Worm (Caenorhabditis elegans) whole organism, L1 larva: Measurements from ENCODE around the gene C45G9.10.

ENCODE experiments used
- Y116A8C.19 ChIP-seq: sonication (generic microtip); optimal IDR thresholded peaks from 2 replicates; lab custom pipeline; 2016; ENCODE audit warnings: missing compliant biosample characterization, missing genetic modification characterization, borderline replicate concordance
- elt-3 ChIP-seq, 6 experiments: fragments of 150-350 bp in 1 of 6; sonication (generic microtip); optimal IDR thresholded peaks; 2 replicates each; lab custom pipeline; 2017 to 2018; ENCODE audit warnings: missing biosample characterization in 6 of 6, missing genetic modification characterization in 6 of 6, inconsistent platforms in 1 of 6
- hpl-2 ChIP-seq: fragments of 150-350 bp; optimal IDR thresholded peaks from 2 replicates; lab custom pipeline; 2014; ENCODE audit warnings: missing biosample characterization, missing genetic modification reagents, missing genetic modification characterization
- lin-39 ChIP-seq: fragments of 150-350 bp; optimal IDR thresholded peaks from 2 replicates; lab custom pipeline; 2014; ENCODE audit warnings: missing biosample characterization, missing genetic modification reagents, missing genetic modification characterization
- nhr-76 ChIP-seq: sonication (generic microtip); optimal IDR thresholded peaks from 2 replicates; lab custom pipeline; 2017; ENCODE audit warnings: missing biosample characterization, missing genetic modification characterization
- snu-23 ChIP-seq: sonication (generic microtip); optimal IDR thresholded peaks from 2 replicates; lab custom pipeline; 2016; ENCODE audit warnings: missing genetic modification characterization, missing compliant biosample characterization
- unc-130 ChIP-seq: fragments of 150-350 bp; optimal IDR thresholded peaks from 2 replicates; lab custom pipeline; 2017; ENCODE audit warnings: missing biosample characterization, missing genetic modification characterization, inconsistent platforms
- zag-1 ChIP-seq: fragments of 150-350 bp; optimal IDR thresholded peaks from 2 replicates; lab custom pipeline; 2014; ENCODE audit warnings: missing biosample characterization, missing genetic modification characterization

DNA sequence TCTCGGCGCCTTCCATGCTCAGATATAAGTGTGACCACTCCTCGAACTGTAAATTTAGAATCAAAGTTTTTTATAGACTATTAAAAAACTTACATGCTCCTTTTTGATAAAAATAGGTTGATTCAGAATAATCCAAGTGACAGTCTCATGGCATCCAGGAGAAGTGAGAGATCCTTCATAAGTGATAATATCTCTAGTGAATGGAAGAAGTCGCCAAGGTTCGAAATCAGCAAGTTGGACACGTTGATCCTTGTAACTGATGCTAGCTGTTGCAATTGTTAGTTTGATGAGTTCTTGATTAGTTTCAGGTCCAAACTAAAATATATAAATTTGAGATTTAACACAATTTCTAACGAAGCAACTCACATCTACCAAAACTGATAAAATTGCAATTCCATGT, 21.6 kb upstream of the C45G9.10 start:
- TF ChIP-seq nhr-76 (tag; lab: Kevin White, UChicago) (no peak), Y116A8C.19 (tag; lab: Kevin White, UChicago) (no peak), elt-3 (tag; optimal IDR thresholded peaks at IDR 0.05; lab: Kevin White, UChicago) (no peak), snu-23 (no peak), unc-130 (tag; lab: Kevin White, UChicago) (no peak), zag-1 (no peak), hpl-2 (no peak), lin-39 (tag; lab: Kevin White, UChicago) (no peak)
